Worm (Caenorhabditis elegans) whole organism, mixed stage, embryonic: ENCODE data around the gene rpl-37.

ENCODE experiments used
- M03D4.4 ChIP-seq: sonication (generic microtip); optimal IDR thresholded peaks from 2 replicates; lab custom pipeline; 2017; ENCODE audit warnings: mild to moderate bottlenecking, missing genetic modification characterization, missing compliant biosample characterization
- bed-3 ChIP-seq: fragments of 200-800 bp; sonication (Bioruptor generic); optimal IDR thresholded peaks from 3 replicates; lab custom pipeline; 2018; ENCODE audit warnings: mild to moderate bottlenecking, missing genetic modification characterization, moderate library complexity, missing compliant biosample characterization
- blmp-1 ChIP-seq: fragments of 150-350 bp; optimal IDR thresholded peaks from 2 replicates; lab custom pipeline; 2014; ENCODE audit warnings: missing biosample characterization, missing genetic modification characterization
- ceh-39 ChIP-seq: fragments of 150-350 bp; optimal IDR thresholded peaks from 2 replicates; lab custom pipeline; 2014; ENCODE audit warnings: missing biosample characterization, missing genetic modification characterization
- ceh-83 ChIP-seq: fragments of 200-800 bp; sonication (Bioruptor generic); optimal IDR thresholded peaks from 2 replicates; lab custom pipeline; 2018; ENCODE audit warnings: mild to moderate bottlenecking, missing genetic modification characterization, missing compliant biosample characterization
- ces-1 ChIP-seq: fragments of 150-350 bp; optimal IDR thresholded peaks from 2 replicates; lab custom pipeline; 2014; ENCODE audit warnings: missing biosample characterization, missing genetic modification reagents, missing genetic modification characterization
- drap-1 ChIP-seq: fragments of 200-800 bp; sonication (Bioruptor generic); optimal IDR thresholded peaks from 3 replicates; lab custom pipeline; 2018; ENCODE audit warnings: mild to moderate bottlenecking, missing genetic modification characterization, missing compliant biosample characterization
- elt-1 ChIP-seq: sonication (generic microtip); optimal IDR thresholded peaks from 2 replicates; lab custom pipeline; 2017; ENCODE audit warnings: missing genetic modification characterization, mild to moderate bottlenecking, missing compliant biosample characterization, antibody characterized with exemption, moderate library complexity, borderline replicate concordance; ENCODE audit not compliant: insufficient read depth
- elt-3 ChIP-seq: fragments of 150-350 bp; optimal IDR thresholded peaks from 2 replicates; lab custom pipeline; 2014; ENCODE audit warnings: missing biosample characterization, missing genetic modification characterization
- flh-1 ChIP-seq: fragments of 200-800 bp; sonication (Bioruptor generic); optimal IDR thresholded peaks from 2 replicates; lab custom pipeline; 2018; ENCODE audit warnings: mild to moderate bottlenecking, missing genetic modification characterization, moderate library complexity, missing compliant biosample characterization
- ham-2 ChIP-seq: fragments of 200-800 bp; sonication (Bioruptor generic); optimal IDR thresholded peaks from 2 replicates; lab custom pipeline; 2018; ENCODE audit warnings: mild to moderate bottlenecking, missing genetic modification characterization, missing compliant biosample characterization
- hlh-1 ChIP-seq: fragments of 150-350 bp; optimal IDR thresholded peaks from 2 replicates; lab custom pipeline; 2014; ENCODE audit warnings: missing biosample characterization, missing genetic modification reagents, missing genetic modification characterization
- lin-13 ChIP-seq: fragments of 150-350 bp; optimal IDR thresholded peaks from 2 replicates; lab custom pipeline; 2014; ENCODE audit warnings: missing biosample characterization, missing genetic modification characterization
- lin-32 ChIP-seq: fragments of 200-800 bp; sonication (Bioruptor generic); optimal IDR thresholded peaks from 2 replicates; lab custom pipeline; 2018; ENCODE audit warnings: mild to moderate bottlenecking, missing genetic modification characterization, missing compliant biosample characterization
- lsy-2 ChIP-seq: fragments of 150-350 bp; optimal IDR thresholded peaks from 2 replicates; lab custom pipeline; 2014; ENCODE audit warnings: missing biosample characterization, missing genetic modification characterization
- mab-5 ChIP-seq: fragments of 150-350 bp; optimal IDR thresholded peaks from 2 replicates; lab custom pipeline; 2014; ENCODE audit warnings: missing biosample characterization, missing genetic modification characterization
- mep-1 ChIP-seq: fragments of 150-350 bp; optimal IDR thresholded peaks from 2 replicates; lab custom pipeline; 2017; ENCODE audit warnings: missing biosample characterization, missing genetic modification reagents, missing genetic modification characterization, inconsistent platforms
- mls-2 ChIP-seq: sonication (generic microtip); optimal IDR thresholded peaks from 2 replicates; lab custom pipeline; 2016; ENCODE audit warnings: mild to moderate bottlenecking, missing genetic modification characterization, moderate library complexity, missing compliant biosample characterization
- nhr-12 ChIP-seq: fragments of 150-350 bp; optimal IDR thresholded peaks from 2 replicates; lab custom pipeline; 2014; ENCODE audit warnings: missing biosample characterization, missing genetic modification characterization
- nhr-2 ChIP-seq: fragments of 150-350 bp; optimal IDR thresholded peaks from 2 replicates; lab custom pipeline; 2014; ENCODE audit warnings: missing biosample characterization, missing genetic modification characterization
- nhr-237 ChIP-seq: fragments of 150-350 bp; optimal IDR thresholded peaks from 2 replicates; lab custom pipeline; 2014; ENCODE audit warnings: missing biosample characterization, missing genetic modification characterization
- nhr-28 ChIP-seq: fragments of 150-350 bp; optimal IDR thresholded peaks from 2 replicates; lab custom pipeline; 2014; ENCODE audit warnings: missing biosample characterization, missing genetic modification characterization
- nhr-76 ChIP-seq: sonication (generic microtip); optimal IDR thresholded peaks from 2 replicates; lab custom pipeline; 2017; ENCODE audit warnings: missing biosample characterization, missing genetic modification characterization
- sem-2 ChIP-seq: fragments of 200-800 bp; sonication (Bioruptor generic); optimal IDR thresholded peaks from 2 replicates; lab custom pipeline; 2018; ENCODE audit warnings: mild to moderate bottlenecking, missing genetic modification characterization, missing compliant biosample characterization
- snpc-4 ChIP-seq: fragments of 150-350 bp; optimal IDR thresholded peaks from 2 replicates; lab custom pipeline; 2014; ENCODE audit warnings: missing biosample characterization, missing genetic modification characterization
- sptf-1 ChIP-seq: sonication (generic microtip); optimal IDR thresholded peaks from 2 replicates; lab custom pipeline; 2017; ENCODE audit warnings: mild to moderate bottlenecking, missing genetic modification characterization, moderate library complexity, missing compliant biosample characterization
- tbx-8 ChIP-seq: fragments of 200-800 bp; sonication (Bioruptor generic); optimal IDR thresholded peaks from 2 replicates; lab custom pipeline; 2018; ENCODE audit warnings: mild to moderate bottlenecking, missing genetic modification characterization, moderate library complexity, missing compliant biosample characterization
- unc-120 ChIP-seq: sonication (generic microtip); optimal IDR thresholded peaks from 2 replicates; lab custom pipeline; 2017; ENCODE audit warnings: missing genetic modification characterization, missing compliant biosample characterization; ENCODE audit not compliant: poor library complexity, severe bottlenecking
- unc-39 ChIP-seq: fragments of 150-350 bp; optimal IDR thresholded peaks from 2 replicates; lab custom pipeline; 2014; ENCODE audit warnings: missing biosample characterization, missing genetic modification characterization
- unc-62 ChIP-seq: fragments of 150-350 bp; optimal IDR thresholded peaks from 2 replicates; lab custom pipeline; 2014; ENCODE audit warnings: missing biosample characterization, missing genetic modification reagents, missing genetic modification characterization
- zip-8 ChIP-seq: fragments of 150-350 bp; optimal IDR thresholded peaks from 2 replicates; lab custom pipeline; 2014; ENCODE audit warnings: missing biosample characterization, missing genetic modification characterization
- ztf-11 ChIP-seq: fragments of 150-350 bp; optimal IDR thresholded peaks from 2 replicates; lab custom pipeline; 2014; ENCODE audit warnings: missing biosample characterization, missing genetic modification characterization

Gene rpl-37

ce11 chrIII:3509908-3510307 lies 18.5 kb upstream of the rpl-37 start, which contains the start of the genes M01F1.4 and mrpl-35:
Gene M01F1.4, minus strand, starts transcription at chrIII:3510033.
Gene mrpl-35, plus strand, starts transcription at chrIII:3510237.
- TF ChIP-seq elt-1 (tag; lab: Kevin White, UChicago): no peak
- no peak for TF ChIP-seq nhr-76 (tag; lab: Kevin White, UChicago)
- TF ChIP-seq lsy-2: peak; percentile 94
- TF ChIP-seq tbx-8 (GFP tag; lab: Kevin White, UChicago): no peak
- peak; percentile 65 for TF ChIP-seq mep-1 (tag; lab: Kevin White, UChicago)
- TF ChIP-seq nhr-237 (tag; lab: Kevin White, UChicago): peak; percentile 21
- peak; percentile 51 for TF ChIP-seq ces-1 (GFP tag; lab: Kevin White, UChicago)
- TF ChIP-seq ham-2 (GFP tag; lab: Kevin White, UChicago): no peak
- no peak for TF ChIP-seq drap-1 (GFP tag; lab: Kevin White, UChicago)
- no peak for TF ChIP-seq flh-1 (GFP tag; lab: Kevin White, UChicago)
- no peak for TF ChIP-seq mls-2 (tag; lab: Kevin White, UChicago)

- TF ChIP-seq tbx-8 (GFP tag; lab: Kevin White, UChicago): no peak
- no peak for TF ChIP-seq elt-1 (tag; lab: Kevin White, UChicago)
- no peak for TF ChIP-seq snpc-4
- TF ChIP-seq zip-8 (tag; lab: Kevin White, UChicago): no peak
- no peak for TF ChIP-seq ztf-11 (tag; lab: Kevin White, UChicago)
- no peak for TF ChIP-seq ceh-83
- no peak for TF ChIP-seq lin-13
- no peak for TF ChIP-seq nhr-2 (tag; lab: Kevin White, UChicago)
- TF ChIP-seq flh-1 (GFP tag; lab: Kevin White, UChicago): no peak
- TF ChIP-seq nhr-28 (tag; lab: Kevin White, UChicago): no peak
- TF ChIP-seq ceh-39 (tag; lab: Kevin White, UChicago): no peak
- TF ChIP-seq unc-62 (GFP tag; lab: Kevin White, UChicago): no peak
- no peak for TF ChIP-seq mep-1 (tag; lab: Kevin White, UChicago)
- no peak for TF ChIP-seq mls-2 (tag; lab: Kevin White, UChicago)
- TF ChIP-seq ham-2 (GFP tag; lab: Kevin White, UChicago): no peak
These were observed 16.6 kb upstream of the rpl-37 start for ce11 chrIII:3511808-3512207.

- TF ChIP-seq snpc-4 (no peak), elt-1 (tag; lab: Kevin White, UChicago) (no peak), nhr-12 (tag; lab: Kevin White, UChicago) (no peak), nhr-76 (tag; lab: Kevin White, UChicago) (no peak)
These were observed 8.9 kb upstream of the rpl-37 start, which contains the start of gene hmit-1.3 for ce11 chrIII:3519505-3519904. Gene hmit-1.3, minus strand, starts transcription at chrIII:3519607.

- TF ChIP-seq tbx-8 (GFP tag; lab: Kevin White, UChicago) (no peak), lin-32 (GFP tag; lab: Kevin White, UChicago) (no peak), lin-13 (no peak), drap-1 (GFP tag; lab: Kevin White, UChicago) (no peak), ceh-39 (tag; lab: Kevin White, UChicago) (no peak), nhr-76 (tag; lab: Kevin White, UChicago) (no peak), nhr-237 (tag; lab: Kevin White, UChicago) (no peak), unc-39 (tag; lab: Kevin White, UChicago) (no peak)
These were observed 8.0 kb upstream of the rpl-37 start for ce11 chrIII:3520417-3520816.

- TF ChIP-seq hlh-1 (tag; lab: Kevin White, UChicago) (no peak), drap-1 (GFP tag; lab: Kevin White, UChicago) (no peak), unc-39 (tag; lab: Kevin White, UChicago) (no peak), sptf-1 (tag; lab: Kevin White, UChicago) (no peak), nhr-12 (tag; lab: Kevin White, UChicago) (no peak), unc-62 (GFP tag; lab: Kevin White, UChicago) (no peak), nhr-28 (tag; lab: Kevin White, UChicago) (no peak), tbx-8 (GFP tag; lab: Kevin White, UChicago) (no peak), mab-5 (tag; lab: Kevin White, UChicago) (no peak), ham-2 (GFP tag; lab: Kevin White, UChicago) (no peak), lin-32 (GFP tag; lab: Kevin White, UChicago) (no peak), blmp-1 (tag; lab: Kevin White, UChicago) (no peak), sem-2 (GFP tag; lab: Kevin White, UChicago) (no peak), unc-120 (tag; lab: Kevin White, UChicago) (no peak), M03D4.4 (no peak), bed-3 (no peak), mls-2 (tag; lab: Kevin White, UChicago) (no peak), elt-3 (tag; lab: Kevin White, UChicago) (no peak)
These were observed 5.1 kb upstream of the rpl-37 start for ce11 chrIII:3523363-3523762.
